Worm (Caenorhabditis elegans): ENCODE data around the gene fipr-12.

fipr-12 gene

DNA sequence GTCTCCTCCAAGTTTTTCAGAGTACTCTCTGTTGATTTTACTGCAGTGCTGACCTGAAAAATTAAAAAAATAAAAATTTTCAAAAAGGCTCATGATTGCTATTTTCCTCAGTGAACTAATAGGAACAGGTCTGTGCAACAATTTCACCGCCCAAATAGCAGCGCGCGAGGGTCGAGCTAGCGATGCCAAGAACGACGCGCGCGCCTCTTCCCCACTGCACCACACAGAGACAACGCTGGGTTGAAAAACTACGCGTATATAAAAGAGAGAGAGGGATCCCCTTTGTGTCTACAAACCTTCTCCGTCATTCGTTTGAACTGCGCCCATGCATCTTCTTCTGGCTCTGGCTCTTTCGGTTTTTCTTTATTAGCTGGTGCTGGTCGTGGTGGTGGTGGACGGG is 27.0 kb downstream of the fipr-12 start (continued):
- TF ChIP-seq nhr-237 (tag; optimal IDR thresholded peaks at IDR 0.05) (no peak), hlh-11 (tag; optimal IDR thresholded peaks at IDR 0.05) (peak; percentile 69), T20F7.1 (GFP tag; optimal IDR thresholded peaks at IDR 0.05) (no peak), Y48G9A.11 (GFP tag; IDR thresholded peaks at IDR 0.05) (peak; percentile 85), pha-4 (GFP tag; IDR thresholded peaks at IDR 0.05) (peak; percentile 96), pha-4 (tag; optimal IDR thresholded peaks at IDR 0.05) (no peak), lin-13 (GFP tag; optimal IDR thresholded peaks at IDR 0.05) (peak; percentile 60), mdt-29 (GFP tag; IDR thresholded peaks at IDR 0.05) (peak; percentile 74; the same call in 1 of the 2 replicates), mes-2 (tag; optimal IDR thresholded peaks at IDR 0.05; ENCODE audit: poor library complexity, severe bottlenecking) (peak; percentile 89), spr-3 (GFP tag; optimal IDR thresholded peaks at IDR 0.05) (peak; percentile 87), lin-15B (tag; optimal IDR thresholded peaks at IDR 0.05) (no peak), dmd-9 (GFP tag; IDR thresholded peaks at IDR 0.05) (no peak; the same call in 1 of the 2 replicates), vab-7 (GFP tag; IDR thresholded peaks at IDR 0.05) (peak; percentile 98), jun-1 (tag; optimal IDR thresholded peaks at IDR 0.05) (no peak), nhr-111 (GFP tag; optimal IDR thresholded peaks at IDR 0.05) (peak; percentile 94), lsy-2 (tag; optimal IDR thresholded peaks at IDR 0.05) (peak in 1 of 2 experiments; percentile 58), tag-97 (GFP tag; IDR thresholded peaks at IDR 0.05) (0 out of 2 replicates have a peak, but pooled peaks have one; percentile 41), zag-1 (tag; optimal IDR thresholded peaks at IDR 0.05) (no peak), egl-43 (GFP tag; IDR thresholded peaks at IDR 0.05) (peak; percentile 99), Y5F2A.4 (GFP tag; optimal IDR thresholded peaks at IDR 0.05) (peak; percentile 92), T26A8.4 (GFP tag; IDR thresholded peaks at IDR 0.05) (peak; percentile 92), rbr-2 (tag; optimal IDR thresholded peaks at IDR 0.05) (peak; percentile 82), F26F4.8 (GFP tag; conservative IDR thresholded peaks at IDR 0.05) (peak; percentile 99), dmd-6 (GFP tag; IDR thresholded peaks at IDR 0.05) (peak; percentile 69), dpl-1 (GFP tag; optimal IDR thresholded peaks at IDR 0.05) (peak; percentile 27), skn-1 (tag; optimal IDR thresholded peaks at IDR 0.05) (no peak), nhr-77 (tag; optimal IDR thresholded peaks at IDR 0.05) (peak; percentile 22), ctbp-1 (GFP tag; IDR thresholded peaks at IDR 0.05) (peak; percentile 86), lim-7 (GFP tag; IDR thresholded peaks at IDR 0.05) (peak; percentile 99), spr-1 (tag; optimal IDR thresholded peaks at IDR 0.05) (peak; percentile 88), R02D3.7 (tag; optimal IDR thresholded peaks at IDR 0.05) (no peak), nhr-11 (tag; optimal IDR thresholded peaks at IDR 0.05) (no peak), nhr-25 (tag; optimal IDR thresholded peaks at IDR 0.05; ENCODE audit: borderline replicate concordance, insufficient read depth) (no peak), ces-1 (GFP tag; optimal IDR thresholded peaks at IDR 0.05) (peak; percentile 39), ZK337.2 (GFP tag; IDR thresholded peaks at IDR 0.05) (peak; percentile 59; the same call in 1 of the 2 replicates), ama-1 (optimal IDR thresholded peaks at IDR 0.05) (no peak), snpc-1.2 (GFP tag; IDR thresholded peaks at IDR 0.05) (peak; percentile 93), snpc-4 (tag; optimal IDR thresholded peaks at IDR 0.05) (no peak), ceh-44 (GFP tag; IDR thresholded peaks at IDR 0.05) (peak; percentile 79), unc-39 (tag; optimal IDR thresholded peaks at IDR 0.05) (no peak), nhr-28 (tag; optimal IDR thresholded peaks at IDR 0.05) (no peak), mxl-3 (GFP tag; optimal IDR thresholded peaks at IDR 0.05) (peak; percentile 71), F37D6.2 (tag; optimal IDR thresholded peaks at IDR 0.05) (peak; percentile 79), D1046.2 (GFP tag; IDR thresholded peaks at IDR 0.05) (peak; percentile 90), unc-130 (GFP tag; optimal IDR thresholded peaks at IDR 0.05) (peak; percentile 82), nhr-41 (GFP tag; IDR thresholded peaks at IDR 0.05) (peak; percentile 98), mdl-1 (tag; optimal IDR thresholded peaks at IDR 0.05) (no peak), Y75B8A.6 (GFP tag; IDR thresholded peaks at IDR 0.05) (peak; percentile 87; the same call in 1 of the 2 replicates), pqm-1 (tag; optimal IDR thresholded peaks at IDR 0.05) (no peak), hmg-1.1 (GFP tag; IDR thresholded peaks at IDR 0.05) (peak; percentile 93), F10B5.3 (tag; optimal IDR thresholded peaks at IDR 0.05) (peak; percentile 80), mxl-2 (GFP tag; conservative IDR thresholded peaks at IDR 0.05) (peak; percentile 74)

Data from whole organism, L4 larva.